Worm (Caenorhabditis elegans) whole organism, early embryonic: Measurements from ENCODE around the gene zig-11.

Experiments
- F13C5.2 ChIP-seq: sonication (generic microtip); optimal IDR thresholded peaks from 2 replicates; lab custom pipeline; 2017; ENCODE audit warnings: mild to moderate bottlenecking, missing genetic modification characterization, inconsistent platforms, missing compliant biosample characterization
- ceh-13 ChIP-seq: fragments of 200-800 bp; sonication (Bioruptor generic); optimal IDR thresholded peaks from 2 replicates; lab custom pipeline; 2018; ENCODE audit warnings: mild to moderate bottlenecking, missing genetic modification characterization, missing compliant biosample characterization
- ceh-36 ChIP-seq: sonication (generic microtip); optimal IDR thresholded peaks from 2 replicates; lab custom pipeline; 2016; ENCODE audit warnings: missing genetic modification characterization, inconsistent platforms, missing compliant biosample characterization
- ets-7 ChIP-seq: sonication (generic microtip); optimal IDR thresholded peaks from 2 replicates; lab custom pipeline; 2016; ENCODE audit warnings: missing genotype, missing genetic modification characterization, missing compliant biosample characterization
- pes-1 ChIP-seq: fragments of 200-800 bp; sonication (Bioruptor generic); IDR thresholded peaks from 2 replicates; pipeline ENCODE4 v1.3.6; 2022; ENCODE audit warnings: missing genetic modification reagents, missing genetic modification characterization, missing compliant biosample characterization

DNA sequence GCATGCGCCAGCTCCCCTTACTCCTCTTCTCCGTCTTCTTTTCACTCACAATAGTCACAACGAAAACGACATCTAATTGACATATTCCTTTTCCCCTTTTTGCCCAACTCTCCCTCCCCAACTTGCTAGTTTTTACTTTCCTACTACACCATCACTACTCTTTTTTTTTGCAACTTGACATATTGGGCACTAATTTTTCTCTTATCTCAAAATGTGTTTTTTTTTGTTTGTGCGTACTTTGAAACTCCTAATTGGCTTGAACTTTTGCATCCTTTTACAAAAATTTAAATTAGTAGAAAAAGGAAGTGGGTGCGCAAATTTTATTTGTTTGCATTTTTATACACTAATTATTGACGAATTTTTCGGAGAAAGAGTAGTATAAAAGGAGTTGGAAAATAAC lies 42.8 kb upstream of the zig-11 start:
- TF ChIP-seq pes-1 (GFP tag; lab: Robert Waterston, UW) (no peak), ceh-13 (GFP tag; lab: Kevin White, UChicago) (no peak), ceh-36 (tag; lab: Kevin White, UChicago) (no peak), ets-7 (tag; lab: Kevin White, UChicago) (no peak), F13C5.2 (tag; lab: Kevin White, UChicago) (no peak)
